Fruit fly (Drosophila melanogaster) S2 (cell line): ENCODE measurements around the gene ast.

Source experiments
- CG8478 ChIP-seq: fragments of >200 bp; optimal IDR thresholded peaks from 2 replicates; lab custom pipeline; 2018
- CTCF ChIP-seq, 2 experiments: fragments of >200 bp; optimal IDR thresholded peaks; 2 replicates each; lab custom pipeline; 2018

DNA sequence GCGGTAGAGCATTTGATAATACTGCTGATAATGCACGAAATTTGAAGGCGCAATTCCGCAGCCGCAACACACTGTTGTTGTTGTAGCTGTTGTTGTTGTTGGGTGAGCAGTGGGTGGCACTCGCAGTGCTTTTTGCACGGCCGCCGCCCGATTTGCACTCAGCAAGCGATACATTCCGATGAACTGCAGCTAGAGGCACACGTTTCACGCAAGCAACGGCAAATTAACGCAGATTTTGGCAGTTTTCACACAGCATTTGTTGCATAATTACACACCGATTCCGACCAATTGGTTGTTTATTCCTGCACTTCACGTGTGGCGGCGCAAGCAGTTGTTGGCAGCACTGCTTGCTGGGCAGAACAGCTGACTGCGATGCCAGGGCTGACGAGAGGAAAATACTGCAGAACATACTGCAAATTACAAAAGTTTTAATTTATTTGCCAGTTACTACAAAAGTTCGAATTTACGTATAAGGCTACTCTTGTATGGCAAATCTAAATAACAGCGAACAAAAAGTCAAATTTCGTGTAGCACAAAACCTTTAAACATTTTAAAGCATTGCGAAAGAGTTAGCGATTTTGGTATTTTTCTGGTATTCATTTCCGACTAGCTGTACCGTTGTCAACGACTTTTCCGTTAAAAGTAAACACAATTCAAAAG, 30.4 kb downstream of the ast start, which contains the start of the genes PolrMT and CG14339:
- TF ChIP-seq CG8478 (lab: Kevin White, UChicago) (no peak), CTCF (optimal IDR thresholded peaks at IDR 0.05; lab: Kevin White, UChicago) (peak in 1 of 2 experiments; percentile 18)
